Fruit fly (Drosophila melanogaster) whole organism, embryonic: ENCODE measurements around the gene Hel25E.

ENCODE experiments used
- Atf3 ChIP-seq: fragments of 200-800 bp; sonication (Bioruptor generic); optimal IDR thresholded peaks from 3 replicates; lab custom pipeline; 2016; ENCODE audit warnings: missing biosample characterization, missing genetic modification characterization
- CG11504 ChIP-seq: fragments of 200-800 bp; sonication (Bioruptor generic); optimal IDR thresholded peaks from 3 replicates; lab custom pipeline; 2019; ENCODE audit warnings: missing biosample characterization, mild to moderate bottlenecking, missing genetic modification characterization, moderate library complexity
- CG13287 ChIP-seq: fragments of 200-800 bp; sonication (Bioruptor generic); IDR thresholded peaks from 2 replicates; pipeline ENCODE4 v1.3.6; 2022; ENCODE audit warnings: missing biosample characterization, missing genetic modification characterization; ENCODE audit not compliant: partially characterized antibody
- CG13775 ChIP-seq: fragments of 200-800 bp; sonication (Bioruptor generic); optimal IDR thresholded peaks from 3 replicates; lab custom pipeline; 2017; ENCODE audit warnings: missing biosample characterization, mild to moderate bottlenecking, missing genetic modification characterization
- CG14965 ChIP-seq: fragments of 200-800 bp; sonication (Bioruptor generic); optimal IDR thresholded peaks from 2 replicates; lab custom pipeline; 2016; ENCODE audit warnings: missing biosample characterization, missing genetic modification characterization, borderline replicate concordance
- CG15073 ChIP-seq: fragments of 200-800 bp; sonication (Bioruptor generic); optimal IDR thresholded peaks from 2 replicates; lab custom pipeline; 2016; ENCODE audit warnings: missing biosample characterization, missing genetic modification characterization
- CG15269 ChIP-seq: fragments of 200-800 bp; sonication (Bioruptor generic); optimal IDR thresholded peaks from 2 replicates; lab custom pipeline; 2018; ENCODE audit warnings: missing biosample characterization, mild to moderate bottlenecking, missing genetic modification characterization, moderate library complexity
- CG16813 ChIP-seq: fragments of 200-800 bp; sonication (Bioruptor generic); IDR thresholded peaks from 3 replicates; pipeline ENCODE4 v1.3.6; 2022; ENCODE audit warnings: missing biosample characterization, missing genetic modification characterization; ENCODE audit not compliant: partially characterized antibody
- CG17186 ChIP-seq: fragments of 200-800 bp; sonication (Bioruptor generic); optimal IDR thresholded peaks from 3 replicates; lab custom pipeline; 2017; ENCODE audit warnings: missing biosample characterization, missing genetic modification reagents, missing genetic modification characterization
- CG17385 ChIP-seq: fragments of 200-800 bp; sonication (Bioruptor generic); optimal IDR thresholded peaks from 3 replicates; lab custom pipeline; 2018; ENCODE audit warnings: missing biosample characterization, mild to moderate bottlenecking, missing genetic modification characterization
- CG17568 ChIP-seq: fragments of 200-800 bp; sonication (Bioruptor generic); optimal IDR thresholded peaks from 2 replicates; lab custom pipeline; 2018; ENCODE audit warnings: missing biosample characterization, mild to moderate bottlenecking, missing genetic modification characterization, moderate library complexity
- CG1792 ChIP-seq: fragments of 200-800 bp; sonication (Bioruptor generic); optimal IDR thresholded peaks from 2 replicates; lab custom pipeline; 2016; ENCODE audit warnings: missing biosample characterization, missing genetic modification characterization
- CG2678 ChIP-seq: fragments of 200-800 bp; sonication (Bioruptor generic); optimal IDR thresholded peaks from 3 replicates; lab custom pipeline; 2019; ENCODE audit warnings: missing biosample characterization, mild to moderate bottlenecking, missing genetic modification characterization, moderate library complexity
- CG30431 ChIP-seq: fragments of 200-800 bp; sonication (Bioruptor generic); optimal IDR thresholded peaks from 2 replicates; lab custom pipeline; 2017; ENCODE audit warnings: missing biosample characterization, missing genetic modification characterization
- CG4424 ChIP-seq: fragments of 200-800 bp; sonication (Bioruptor generic); optimal IDR thresholded peaks from 3 replicates; lab custom pipeline; 2016; ENCODE audit warnings: missing biosample characterization, missing genetic modification characterization
- CG4707 ChIP-seq: fragments of 200-800 bp; sonication (Bioruptor generic); optimal IDR thresholded peaks from 2 replicates; lab custom pipeline; 2018; ENCODE audit warnings: missing biosample characterization, mild to moderate bottlenecking, missing genetic modification characterization, moderate library complexity
- CG7928 ChIP-seq: fragments of 200-800 bp; sonication (Bioruptor generic); optimal IDR thresholded peaks from 2 replicates; lab custom pipeline; 2017; ENCODE audit warnings: missing biosample characterization, mild to moderate bottlenecking, missing genetic modification characterization
- CG8281 ChIP-seq: fragments of 200-800 bp; sonication (Bioruptor generic); optimal IDR thresholded peaks from 2 replicates; lab custom pipeline; 2018; ENCODE audit warnings: missing biosample characterization, mild to moderate bottlenecking, missing genetic modification characterization, moderate library complexity
- CHES-1-like ChIP-seq: fragments of 200-800 bp; sonication (Bioruptor generic); optimal IDR thresholded peaks from 2 replicates; lab custom pipeline; 2016; ENCODE audit warnings: missing biosample characterization, missing genetic modification characterization
- Dfd ChIP-seq, 2 experiments: fragments of >200 bp; optimal IDR thresholded peaks; 2 replicates each; lab custom pipeline; 2017; ENCODE audit warnings: missing biosample characterization in 2 of 2, missing genetic modification characterization in 2 of 2
- E2f1 ChIP-seq: fragments of 200-800 bp; sonication (Bioruptor generic); IDR thresholded peaks from 2 replicates; pipeline ENCODE4 v1.3.6; 2022; ENCODE audit warnings: missing biosample characterization, missing genetic modification characterization
- H2.0 ChIP-seq: fragments of 200-800 bp; sonication (Bioruptor generic); IDR thresholded peaks from 2 replicates; pipeline ENCODE4 v1.3.6; 2022; ENCODE audit warnings: missing biosample characterization, missing genetic modification characterization
- MBD-R2 ChIP-seq: fragments of 200-800 bp; sonication (Bioruptor generic); IDR thresholded peaks from 2 replicates; pipeline ENCODE4 v1.3.6; 2022; ENCODE audit warnings: missing biosample characterization, missing genetic modification characterization
- MTF-1 ChIP-seq: fragments of 200-800 bp; sonication (Bioruptor generic); optimal IDR thresholded peaks from 2 replicates; lab custom pipeline; 2018; ENCODE audit warnings: missing biosample characterization, mild to moderate bottlenecking, missing genetic modification characterization, borderline replicate concordance
- Mad ChIP-seq: fragments of 200-800 bp; sonication (Bioruptor generic); optimal IDR thresholded peaks from 2 replicates; lab custom pipeline; 2016; ENCODE audit warnings: missing biosample characterization, missing genetic modification characterization
- NK7.1 ChIP-seq: fragments of 200-800 bp; sonication (Bioruptor generic); optimal IDR thresholded peaks from 3 replicates; lab custom pipeline; 2016; ENCODE audit warnings: missing biosample characterization, missing genetic modification characterization
- NfI ChIP-seq: fragments of 200-800 bp; sonication (Bioruptor generic); optimal IDR thresholded peaks from 3 replicates; lab custom pipeline; 2018; ENCODE audit warnings: missing biosample characterization, mild to moderate bottlenecking, missing genetic modification characterization, moderate library complexity
- Oli ChIP-seq: fragments of 200-800 bp; sonication (Bioruptor generic); optimal IDR thresholded peaks from 2 replicates; lab custom pipeline; 2018; ENCODE audit warnings: missing biosample characterization, mild to moderate bottlenecking, missing genetic modification characterization, moderate library complexity
- Poxn ChIP-seq: fragments of 200-800 bp; sonication (Bioruptor generic); IDR thresholded peaks from 2 replicates; pipeline ENCODE4 v1.3.6; 2022; ENCODE audit warnings: missing biosample characterization, missing genetic modification characterization
- Six4 ChIP-seq: fragments of 200-800 bp; sonication (Bioruptor generic); optimal IDR thresholded peaks from 2 replicates; lab custom pipeline; 2016; ENCODE audit warnings: missing biosample characterization, missing genetic modification characterization
- Stat92E ChIP-seq, 3 experiments: fragments of >200 bp in 2 of 3; fragments of 200-800 bp in 1 of 3; sonication (Bioruptor generic) in 1 of 3; optimal IDR thresholded peaks; 2 replicates each; lab custom pipeline; 2017 to 2019; ENCODE audit warnings: missing biosample characterization in 3 of 3, missing genetic modification characterization in 3 of 3, mild to moderate bottlenecking in 1 of 3, moderate library complexity in 1 of 3
- al ChIP-seq: fragments of 200-800 bp; sonication (Bioruptor generic); IDR thresholded peaks from 2 replicates; pipeline ENCODE4 v1.3.6; 2022; ENCODE audit warnings: missing biosample characterization, missing genetic modification characterization
- bsh ChIP-seq, 2 experiments: fragments of 200-800 bp; sonication (Bioruptor generic); optimal IDR thresholded peaks; 2 replicates each; lab custom pipeline; 2017 to 2018; ENCODE audit warnings: mild to moderate bottlenecking in 2 of 2, missing biosample characterization in 2 of 2, missing genetic modification characterization in 2 of 2, moderate library complexity in 1 of 2
- cad ChIP-seq: fragments of >200 bp; optimal IDR thresholded peaks from 2 replicates; lab custom pipeline; 2017; ENCODE audit warnings: missing biosample characterization, missing genetic modification characterization
- cg ChIP-seq: fragments of 200-800 bp; sonication (Bioruptor generic); optimal IDR thresholded peaks from 3 replicates; lab custom pipeline; 2019; ENCODE audit warnings: missing biosample characterization, mild to moderate bottlenecking, missing genetic modification characterization, moderate library complexity
- chn ChIP-seq: fragments of 200-800 bp; sonication (Bioruptor generic); optimal IDR thresholded peaks from 2 replicates; lab custom pipeline; 2016; ENCODE audit warnings: missing biosample characterization, missing genetic modification characterization
- crc ChIP-seq: fragments of 200-800 bp; sonication (Bioruptor generic); optimal IDR thresholded peaks from 2 replicates; lab custom pipeline; 2016; ENCODE audit warnings: missing biosample characterization, missing genetic modification characterization
- crol ChIP-seq: fragments of 200-800 bp; sonication (Bioruptor generic); IDR thresholded peaks from 2 replicates; pipeline ENCODE4 v1.3.6; 2022; ENCODE audit warnings: missing biosample characterization, missing genetic modification characterization
- dpn ChIP-seq, 2 experiments: fragments of 200-800 bp; sonication (Bioruptor generic); optimal IDR thresholded peaks; 3 replicates each; lab custom pipeline; 2016; ENCODE audit warnings: missing biosample characterization in 2 of 2, missing genetic modification characterization in 2 of 2
- grn ChIP-seq: fragments of 200-800 bp; sonication (Bioruptor generic); optimal IDR thresholded peaks from 3 replicates; lab custom pipeline; 2017; ENCODE audit warnings: missing biosample characterization, missing genetic modification characterization
- gsb ChIP-seq: fragments of 200-800 bp; sonication (Bioruptor generic); IDR thresholded peaks from 2 replicates; pipeline ENCODE4 v1.3.6; 2022; ENCODE audit warnings: missing biosample characterization, missing genetic modification characterization
- ham ChIP-seq: fragments of 200-800 bp; sonication (Bioruptor generic); IDR thresholded peaks from 2 replicates; pipeline ENCODE4 v1.3.6; 2022; ENCODE audit warnings: missing biosample characterization, missing genetic modification characterization
- nau ChIP-seq: fragments of 200-800 bp; sonication (Bioruptor generic); optimal IDR thresholded peaks from 3 replicates; lab custom pipeline; 2017; ENCODE audit warnings: missing biosample characterization, mild to moderate bottlenecking, missing genetic modification characterization, missing genetic modification reagents
- pho ChIP-seq: fragments of 200-800 bp; sonication (Bioruptor generic); optimal IDR thresholded peaks from 2 replicates; lab custom pipeline; 2016; ENCODE audit warnings: missing biosample characterization, missing genetic modification characterization
- slou ChIP-seq: fragments of 200-800 bp; sonication (Bioruptor generic); optimal IDR thresholded peaks from 3 replicates; lab custom pipeline; 2016; ENCODE audit warnings: missing biosample characterization, missing genetic modification characterization
- so ChIP-seq: fragments of 200-800 bp; sonication (Bioruptor generic); IDR thresholded peaks from 3 replicates; pipeline ENCODE4 v1.3.6; 2022; ENCODE audit warnings: missing biosample characterization, missing genetic modification characterization
- sr ChIP-seq: fragments of 200-800 bp; sonication (Bioruptor generic); IDR thresholded peaks from 3 replicates; pipeline ENCODE4 v1.3.6; 2022; ENCODE audit warnings: missing biosample characterization, missing genetic modification characterization
- tgo ChIP-seq: fragments of 200-800 bp; sonication (Bioruptor generic); IDR thresholded peaks from 3 replicates; pipeline ENCODE4 v1.3.6; 2022; ENCODE audit warnings: missing biosample characterization, missing genetic modification characterization
- toy ChIP-seq: fragments of 200-800 bp; sonication (Bioruptor generic); IDR thresholded peaks from 2 replicates; pipeline ENCODE4 v1.3.6; 2022; ENCODE audit warnings: missing biosample characterization, missing genetic modification characterization
- zfh1 ChIP-seq: fragments of 200-800 bp; sonication (Bioruptor generic); IDR thresholded peaks from 3 replicates; pipeline ENCODE4 v1.3.6; 2022; ENCODE audit warnings: missing biosample characterization, missing genetic modification characterization

Gene Hel25E

DNA sequence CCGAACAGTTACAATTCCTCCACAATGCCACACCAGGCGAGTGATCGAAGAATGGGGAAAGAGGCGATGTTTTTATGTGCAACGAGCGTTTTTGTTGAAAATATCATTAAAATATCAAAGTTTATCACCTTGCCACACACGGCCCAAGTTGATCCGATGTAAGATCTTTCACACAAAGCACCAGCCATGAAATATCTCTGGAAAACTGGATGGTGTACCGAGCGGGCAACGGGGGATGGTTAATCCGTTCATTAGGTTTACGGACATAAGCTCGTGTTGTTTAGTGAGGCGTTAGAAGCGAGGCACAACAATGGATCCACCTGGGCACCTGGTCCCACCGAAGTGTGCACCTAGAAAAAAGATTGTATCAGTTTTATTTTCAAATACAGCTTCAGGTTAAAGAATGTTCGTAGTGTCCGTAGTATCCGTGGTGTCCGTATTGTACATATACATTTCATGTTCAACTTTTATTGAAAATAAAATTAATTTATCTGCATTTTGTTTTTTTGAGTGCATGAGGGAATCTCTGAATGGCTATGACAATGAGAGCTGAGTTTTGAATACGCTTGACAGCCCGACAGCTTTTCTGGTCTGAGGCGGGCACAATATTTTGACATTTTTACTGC lies 45.5 kb downstream of the Hel25E start (continued):
- no peak for TF ChIP-seq CG17186 (GFP tag; lab: Kevin White, UChicago)
- TF ChIP-seq pho = no peak
- TF ChIP-seq Oli (tag; lab: Kevin White, UChicago) = peak; percentile 62
- peak; percentile 44; the same call in 1 of the 2 replicates for TF ChIP-seq H2.0 (GFP tag; lab: Robert Waterston, UW)
- TF ChIP-seq CG4424 (GFP tag; lab: Kevin White, UChicago) = peak; percentile 68
- TF ChIP-seq MBD-R2 (GFP tag; lab: Robert Waterston, UW) = no peak; the same call in 1 of the 2 replicates
- peak; percentile 63; the same call in 2 of the 3 replicates for TF ChIP-seq tgo (GFP tag; lab: Robert Waterston, UW)
- peak; percentile 40 to 50 for TF ChIP-seq dpn (GFP tag; optimal IDR thresholded peaks at IDR 0.05; lab: Kevin White, UChicago)
- TF ChIP-seq nau (GFP tag; lab: Kevin White, UChicago) = peak; percentile 22
- peak; percentile 60 for TF ChIP-seq al (GFP tag; lab: Robert Waterston, UW)
- TF ChIP-seq E2f1 (GFP tag; lab: Robert Waterston, UW) = peak; percentile 26; the same call in 1 of the 2 replicates
- TF ChIP-seq crol (GFP tag; lab: Robert Waterston, UW) = no peak
- no peak for TF ChIP-seq cad (GFP tag; lab: Kevin White, UChicago)
- 0 out of 2 replicates have a peak, but pooled peaks have one; percentile 11 for TF ChIP-seq toy (GFP tag; lab: Robert Waterston, UW)
- TF ChIP-seq Atf3 (GFP tag; lab: Kevin White, UChicago) = no peak
- no peak for TF ChIP-seq CG7928
- TF ChIP-seq cg (GFP tag; lab: Kevin White, UChicago) = no peak
- TF ChIP-seq CG13775 (GFP tag; lab: Kevin White, UChicago) = peak; percentile 33
- peak; percentile 51 for TF ChIP-seq Six4 (GFP tag; lab: Kevin White, UChicago)
- no peak for TF ChIP-seq CG15073 (GFP tag; lab: Kevin White, UChicago)
- peak; percentile 17 for TF ChIP-seq crc (GFP tag; lab: Kevin White, UChicago)
- TF ChIP-seq slou (GFP tag; lab: Kevin White, UChicago) = peak; percentile 16
- TF ChIP-seq bsh (GFP tag; optimal IDR thresholded peaks at IDR 0.05; lab: Kevin White, UChicago) = peak in 1 of 2 experiments; percentile 83
- 0 out of 3 replicates have a peak, but pooled peaks have one; percentile 45 for TF ChIP-seq so
- TF ChIP-seq CG11504 (tag; lab: Kevin White, UChicago) = peak; percentile 73
- TF ChIP-seq Poxn (GFP tag; lab: Robert Waterston, UW) = no peak
- TF ChIP-seq ham (GFP tag; lab: Robert Waterston, UW) = no peak
- TF ChIP-seq Dfd (GFP tag; optimal IDR thresholded peaks at IDR 0.05; lab: Kevin White, UChicago) = no peak
- TF ChIP-seq CG17385 (GFP tag; lab: Kevin White, UChicago) = peak; percentile 50
- TF ChIP-seq CG13287 (GFP tag; lab: Robert Waterston, UW) = no peak
- no peak for TF ChIP-seq Stat92E (GFP tag; optimal IDR thresholded peaks at IDR 0.05; lab: Kevin White, UChicago)
- peak; percentile 49 for TF ChIP-seq CG30431 (GFP tag; lab: Kevin White, UChicago)
- peak; percentile 62 for TF ChIP-seq CG15269 (tag; lab: Kevin White, UChicago)
- TF ChIP-seq sr (GFP tag; lab: Robert Waterston, UW) = no peak
- no peak for TF ChIP-seq CG14965
- peak; percentile 57 for TF ChIP-seq CG4707 (GFP tag; lab: Kevin White, UChicago)
- peak; percentile 40 for TF ChIP-seq chn
- TF ChIP-seq CG1792 = no peak
- TF ChIP-seq CG2678 (tag; lab: Kevin White, UChicago) = peak; percentile 74
- peak; percentile 9 for TF ChIP-seq NK7.1 (GFP tag; lab: Kevin White, UChicago)
- TF ChIP-seq grn (GFP tag; lab: Kevin White, UChicago) = no peak
- no peak for TF ChIP-seq CG8281 (tag; lab: Kevin White, UChicago)
- peak; percentile 19 for TF ChIP-seq MTF-1 (GFP tag; lab: Kevin White, UChicago)
- no peak for TF ChIP-seq Mad (GFP tag; lab: Kevin White, UChicago)
- TF ChIP-seq CHES-1-like (GFP tag; lab: Kevin White, UChicago) = no peak
- TF ChIP-seq CG16813 (GFP tag; lab: Robert Waterston, UW) = no peak
- no peak for TF ChIP-seq gsb (GFP tag; lab: Robert Waterston, UW)
- peak; percentile 29 for TF ChIP-seq CG17568 (GFP tag; lab: Kevin White, UChicago)
- TF ChIP-seq NfI (GFP tag; lab: Kevin White, UChicago) = peak; percentile 53
- peak; percentile 77 for TF ChIP-seq zfh1 (GFP tag; lab: Robert Waterston, UW)
